Fruit fly (Drosophila melanogaster) whole organism, embryonic: ENCODE data around the gene CG7386.

Experiments used
- CG10366 ChIP-seq: fragments of 200-800 bp; sonication (Bioruptor generic); IDR thresholded peaks from 2 replicates; pipeline ENCODE4 v1.3.6; 2022; ENCODE audit warnings: missing biosample characterization, missing genetic modification characterization
- CG10959 ChIP-seq: fragments of 200-800 bp; sonication (Bioruptor generic); IDR thresholded peaks from 2 replicates; pipeline ENCODE4 v1.3.6; 2022; ENCODE audit warnings: missing biosample characterization, missing genetic modification characterization
- CG10979 ChIP-seq: fragments of 200-800 bp; sonication (Bioruptor generic); optimal IDR thresholded peaks from 2 replicates; lab custom pipeline; 2018; ENCODE audit warnings: missing biosample characterization, mild to moderate bottlenecking, missing genetic modification characterization, moderate library complexity
- CG1233 ChIP-seq: fragments of 200-800 bp; sonication (Bioruptor generic); optimal IDR thresholded peaks from 4 replicates; lab custom pipeline; 2018; ENCODE audit warnings: missing biosample characterization, mild to moderate bottlenecking, missing genetic modification characterization
- CG12391 ChIP-seq: fragments of 200-800 bp; sonication (Bioruptor generic); optimal IDR thresholded peaks from 3 replicates; lab custom pipeline; 2018; ENCODE audit warnings: missing biosample characterization, mild to moderate bottlenecking, missing genetic modification characterization, moderate library complexity
- CG12659 ChIP-seq: fragments of 200-800 bp; sonication (Bioruptor generic); optimal IDR thresholded peaks from 3 replicates; lab custom pipeline; 2017; ENCODE audit warnings: mild to moderate bottlenecking, missing biosample characterization, missing genetic modification reagents, missing genetic modification characterization
- CG12744 ChIP-seq: fragments of 200-800 bp; sonication (Bioruptor generic); optimal IDR thresholded peaks from 2 replicates; lab custom pipeline; 2016; ENCODE audit warnings: missing biosample characterization, missing genetic modification characterization
- CG13287 ChIP-seq: fragments of 200-800 bp; sonication (Bioruptor generic); IDR thresholded peaks from 2 replicates; pipeline ENCODE4 v1.3.6; 2022; ENCODE audit warnings: missing biosample characterization, missing genetic modification characterization; ENCODE audit not compliant: partially characterized antibody
- CG13775 ChIP-seq: fragments of 200-800 bp; sonication (Bioruptor generic); optimal IDR thresholded peaks from 3 replicates; lab custom pipeline; 2017; ENCODE audit warnings: missing biosample characterization, mild to moderate bottlenecking, missing genetic modification characterization
- CG14050 ChIP-seq: fragments of 200-800 bp; sonication (Bioruptor generic); IDR thresholded peaks from 3 replicates; pipeline ENCODE4 v1.3.6; 2022; ENCODE audit warnings: missing biosample characterization, missing genetic modification characterization
- CG14667 ChIP-seq: fragments of 200-800 bp; sonication (Bioruptor generic); IDR thresholded peaks from 2 replicates; pipeline ENCODE4 v1.3.6; 2022; ENCODE audit warnings: missing biosample characterization, missing genetic modification characterization
- CG14860 ChIP-seq: fragments of 200-800 bp; sonication (Bioruptor generic); IDR thresholded peaks from 3 replicates; pipeline ENCODE4 v1.3.6; 2022; ENCODE audit warnings: missing biosample characterization, missing genetic modification characterization; ENCODE audit not compliant: partially characterized antibody
- CG18619 ChIP-seq: fragments of 200-800 bp; sonication (Bioruptor generic); optimal IDR thresholded peaks from 3 replicates; lab custom pipeline; 2017; ENCODE audit warnings: missing biosample characterization, mild to moderate bottlenecking, missing genetic modification characterization
- CG2678 ChIP-seq: fragments of 200-800 bp; sonication (Bioruptor generic); optimal IDR thresholded peaks from 3 replicates; lab custom pipeline; 2019; ENCODE audit warnings: missing biosample characterization, mild to moderate bottlenecking, missing genetic modification characterization, moderate library complexity
- CG2889 ChIP-seq: fragments of 200-800 bp; sonication (Bioruptor generic); IDR thresholded peaks from 3 replicates; pipeline ENCODE4 v1.3.6; 2022; ENCODE audit warnings: missing biosample characterization, missing genetic modification characterization
- CG3847 ChIP-seq: fragments of 200-800 bp; sonication (Bioruptor generic); IDR thresholded peaks from 2 replicates; pipeline ENCODE4 v1.3.6; 2022; ENCODE audit warnings: missing biosample characterization, missing genetic modification characterization
- CG4404 ChIP-seq: fragments of 200-800 bp; sonication (Bioruptor generic); IDR thresholded peaks from 2 replicates; pipeline ENCODE4 v1.3.6; 2022; ENCODE audit warnings: missing biosample characterization, missing genetic modification characterization
- CG5245 ChIP-seq: fragments of 200-800 bp; sonication (Bioruptor generic); optimal IDR thresholded peaks from 3 replicates; lab custom pipeline; 2016; ENCODE audit warnings: missing biosample characterization, missing genetic modification characterization
- CG6175 ChIP-seq: fragments of 200-800 bp; sonication (Bioruptor generic); IDR thresholded peaks from 3 replicates; pipeline ENCODE4 v1.3.6; 2022; ENCODE audit warnings: missing biosample characterization, missing genetic modification characterization
- CG6254 ChIP-seq: fragments of 200-800 bp; sonication (Bioruptor generic); optimal IDR thresholded peaks from 3 replicates; lab custom pipeline; 2017; ENCODE audit warnings: mild to moderate bottlenecking, missing biosample characterization, missing genetic modification reagents, missing genetic modification characterization
- CG6791 ChIP-seq: fragments of 200-800 bp; sonication (Bioruptor generic); IDR thresholded peaks from 3 replicates; pipeline ENCODE4 v1.3.6; 2022; ENCODE audit warnings: missing biosample characterization, missing genetic modification characterization; ENCODE audit not compliant: partially characterized antibody
- CG6813 ChIP-seq: fragments of 200-800 bp; sonication (Bioruptor generic); optimal IDR thresholded peaks from 2 replicates; lab custom pipeline; 2017; ENCODE audit warnings: missing biosample characterization, missing genetic modification characterization, mild to moderate bottlenecking, moderate library complexity, missing genetic modification reagents
- CG6854 ChIP-seq: fragments of 200-800 bp; sonication (Bioruptor generic); optimal IDR thresholded peaks from 3 replicates; lab custom pipeline; 2017; ENCODE audit warnings: missing biosample characterization, mild to moderate bottlenecking, missing genetic modification characterization
- CG7987 ChIP-seq: fragments of 200-800 bp; sonication (Bioruptor generic); optimal IDR thresholded peaks from 2 replicates; lab custom pipeline; 2018; ENCODE audit warnings: missing biosample characterization, mild to moderate bottlenecking, missing genetic modification characterization, moderate library complexity
- CG8290 ChIP-seq, 3 experiments: fragments of 200-800 bp; sonication (Bioruptor generic); optimal IDR thresholded peaks; 2 replicates each; lab custom pipeline; 2016 to 2019; ENCODE audit warnings: missing biosample characterization in 3 of 3, missing genetic modification characterization in 3 of 3, mild to moderate bottlenecking in 2 of 3, moderate library complexity in 1 of 3
- CG8924 ChIP-seq: fragments of 200-800 bp; optimal IDR thresholded peaks from 3 replicates; lab custom pipeline; 2019; ENCODE audit warnings: missing biosample characterization, mild to moderate bottlenecking, missing genetic modification characterization, moderate library complexity
- Doc2 ChIP-seq: fragments of 200-800 bp; sonication (Bioruptor generic); IDR thresholded peaks from 2 replicates; pipeline ENCODE4 v1.3.6; 2022; ENCODE audit warnings: missing biosample characterization, missing genetic modification characterization
- Doc3 ChIP-seq: fragments of 200-800 bp; sonication (Bioruptor generic); IDR thresholded peaks from 3 replicates; pipeline ENCODE4 v1.3.6; 2022; ENCODE audit warnings: missing biosample characterization, missing genetic modification characterization; ENCODE audit not compliant: partially characterized antibody
- E2f2 ChIP-seq: fragments of 200-800 bp; sonication (Bioruptor generic); IDR thresholded peaks from 2 replicates; pipeline ENCODE4 v1.3.6; 2022; ENCODE audit warnings: missing biosample characterization, missing genetic modification characterization
- Gug ChIP-seq: fragments of 200-800 bp; sonication (Bioruptor generic); IDR thresholded peaks from 4 replicates; pipeline ENCODE4 v1.3.6; 2022; ENCODE audit warnings: missing biosample characterization, missing genetic modification characterization
- Lhr ChIP-seq: fragments of 200-800 bp; sonication (Bioruptor generic); optimal IDR thresholded peaks from 3 replicates; lab custom pipeline; 2017; ENCODE audit warnings: mild to moderate bottlenecking, missing biosample characterization, missing genetic modification reagents, missing genetic modification characterization
- Max ChIP-seq: fragments of 200-800 bp; sonication (Bioruptor generic); optimal IDR thresholded peaks from 2 replicates; lab custom pipeline; 2016; ENCODE audit warnings: missing biosample characterization, mild to moderate bottlenecking, missing genetic modification characterization
- NC2β ChIP-seq: fragments of 200-800 bp; sonication (Bioruptor generic); optimal IDR thresholded peaks from 2 replicates; lab custom pipeline; 2016; ENCODE audit warnings: missing biosample characterization, missing genetic modification characterization
- ara ChIP-seq: fragments of 200-800 bp; sonication (Bioruptor generic); IDR thresholded peaks from 2 replicates; pipeline ENCODE4 v1.3.6; 2022; ENCODE audit warnings: missing biosample characterization, missing genetic modification characterization
- bbx ChIP-seq: fragments of 200-800 bp; sonication (Bioruptor generic); IDR thresholded peaks from 2 replicates; pipeline ENCODE4 v1.3.6; 2022; ENCODE audit warnings: missing biosample characterization, missing genetic modification characterization; ENCODE audit not compliant: partially characterized antibody
- btn ChIP-seq: fragments of 200-800 bp; sonication (Bioruptor generic); optimal IDR thresholded peaks from 2 replicates; lab custom pipeline; 2016; ENCODE audit warnings: missing biosample characterization, missing genetic modification characterization
- chn ChIP-seq: fragments of 200-800 bp; sonication (Bioruptor generic); optimal IDR thresholded peaks from 2 replicates; lab custom pipeline; 2016; ENCODE audit warnings: missing biosample characterization, missing genetic modification characterization
- ems ChIP-seq: fragments of 200-800 bp; sonication (Bioruptor generic); optimal IDR thresholded peaks from 3 replicates; lab custom pipeline; 2016; ENCODE audit warnings: missing biosample characterization, missing genetic modification characterization
- gcm ChIP-seq: fragments of 200-800 bp; sonication (Bioruptor generic); optimal IDR thresholded peaks from 2 replicates; lab custom pipeline; 2019; ENCODE audit warnings: missing biosample characterization, mild to moderate bottlenecking, missing genetic modification characterization, moderate library complexity
- hb ChIP-seq: fragments of 200-800 bp; sonication (Bioruptor generic); IDR thresholded peaks from 3 replicates; pipeline ENCODE4 v1.3.6; 2022; ENCODE audit warnings: missing biosample characterization, missing genetic modification characterization; ENCODE audit not compliant: partially characterized antibody
- lab ChIP-seq: fragments of 200-800 bp; sonication (Bioruptor generic); optimal IDR thresholded peaks from 3 replicates; lab custom pipeline; 2017; ENCODE audit warnings: missing biosample characterization, missing genetic modification characterization, mild to moderate bottlenecking, moderate library complexity, missing genetic modification reagents
- mld ChIP-seq: fragments of 200-800 bp; sonication (Bioruptor generic); IDR thresholded peaks from 3 replicates; pipeline ENCODE4 v1.3.6; 2022; ENCODE audit warnings: missing biosample characterization, missing genetic modification characterization; ENCODE audit not compliant: partially characterized antibody
- phol ChIP-seq: fragments of 200-800 bp; sonication (Bioruptor generic); optimal IDR thresholded peaks from 3 replicates; lab custom pipeline; 2018; ENCODE audit warnings: missing biosample characterization, mild to moderate bottlenecking, missing genetic modification characterization, moderate library complexity
- rib ChIP-seq: fragments of 200-800 bp; sonication (Bioruptor generic); IDR thresholded peaks from 2 replicates; pipeline ENCODE4 v1.3.6; 2022; ENCODE audit warnings: missing biosample characterization, missing genetic modification characterization
- ro ChIP-seq: fragments of 200-800 bp; sonication (Bioruptor generic); IDR thresholded peaks from 2 replicates; pipeline ENCODE4 v1.3.6; 2022; ENCODE audit warnings: missing biosample characterization, missing genetic modification characterization
- schlank ChIP-seq: fragments of 200-800 bp; sonication (Bioruptor generic); optimal IDR thresholded peaks from 2 replicates; lab custom pipeline; 2018; ENCODE audit warnings: missing biosample characterization, mild to moderate bottlenecking, missing genetic modification characterization
- tgo ChIP-seq: fragments of 200-800 bp; sonication (Bioruptor generic); IDR thresholded peaks from 3 replicates; pipeline ENCODE4 v1.3.6; 2022; ENCODE audit warnings: missing biosample characterization, missing genetic modification characterization
- ttk ChIP-seq: fragments of 200-800 bp; sonication (Bioruptor generic); IDR thresholded peaks from 2 replicates; pipeline ENCODE4 v2.1.2; 2022; ENCODE audit warnings: missing biosample characterization, missing genetic modification characterization
- yki ChIP-seq: fragments of >200 bp; optimal IDR thresholded peaks from 3 replicates; lab custom pipeline; 2018

The CG7386 gene

DNA sequence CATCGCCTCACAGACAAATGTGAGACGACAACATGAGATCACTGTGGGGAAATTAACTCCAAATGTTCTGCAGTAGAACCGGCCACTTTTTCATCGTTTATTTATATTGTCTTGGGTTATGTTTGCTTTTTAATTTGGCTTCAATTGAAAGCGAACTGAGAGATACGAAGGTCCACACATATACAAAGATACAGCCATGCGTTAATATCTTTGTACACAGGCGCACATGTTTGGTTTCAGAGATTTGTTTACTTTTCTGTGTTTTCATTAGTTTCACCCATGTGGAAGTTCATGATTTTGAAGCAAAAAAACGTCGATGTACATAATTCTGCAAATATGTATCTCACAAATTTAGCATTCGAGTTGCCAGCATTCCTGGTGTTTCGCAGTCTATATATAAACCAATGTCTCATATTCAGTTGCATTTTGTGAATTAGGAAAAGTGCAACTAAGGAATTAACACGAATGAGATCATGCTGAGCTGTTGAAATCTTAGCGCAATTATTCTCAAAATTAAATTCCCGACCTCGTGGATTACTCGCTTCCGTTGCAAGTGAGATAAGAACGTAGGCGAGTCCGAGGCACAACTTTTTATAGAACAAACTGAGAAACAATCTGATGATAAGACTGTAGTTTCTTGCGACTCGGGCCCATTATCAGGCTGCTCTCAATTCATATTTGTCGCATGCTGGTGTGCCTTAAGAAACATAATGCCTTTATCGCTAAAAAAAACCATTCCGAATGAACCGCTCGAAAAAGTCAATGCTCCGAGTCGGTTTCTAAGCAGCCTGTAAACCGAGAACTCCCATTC, 26.6 kb downstream of the CG7386 start (continued):
- TF ChIP-seq rib (GFP tag; lab: Robert Waterston, UW): no peak
- TF ChIP-seq ttk (GFP tag; lab: Robert Waterston, UW): no peak
- no peak for TF ChIP-seq CG12659 (GFP tag; lab: Kevin White, UChicago)
- TF ChIP-seq CG2889: no peak
- no peak for TF ChIP-seq CG14050
- no peak for TF ChIP-seq Gug
- TF ChIP-seq schlank (tag; lab: Kevin White, UChicago): peak; percentile 28
- TF ChIP-seq mld (GFP tag; lab: Robert Waterston, UW): no peak
- no peak; the same call in 1 of the 2 replicates for TF ChIP-seq E2f2
- TF ChIP-seq CG8290 (GFP tag; optimal IDR thresholded peaks at IDR 0.05; lab: Kevin White, UChicago): no peak
- TF ChIP-seq CG8290 (tag; optimal IDR thresholded peaks at IDR 0.05; lab: Kevin White, UChicago): peak in 1 of 2 experiments; percentile 4
- TF ChIP-seq CG14667: no peak
- TF ChIP-seq ems (GFP tag; lab: Kevin White, UChicago): no peak
- TF ChIP-seq CG14860 (GFP tag; lab: Robert Waterston, UW): no peak
- TF ChIP-seq chn (GFP tag; lab: Kevin White, UChicago): no peak
- no peak for TF ChIP-seq CG6854 (GFP tag; lab: Kevin White, UChicago)
- no peak for TF ChIP-seq CG6791
- TF ChIP-seq CG6175 (GFP tag; lab: Robert Waterston, UW): peak; percentile 56; the same call in 2 of the 3 replicates
- TF ChIP-seq CG6254 (GFP tag; lab: Kevin White, UChicago): peak; percentile 25
- no peak for TF ChIP-seq hb (GFP tag; lab: Robert Waterston, UW)
- peak; percentile 81 for TF ChIP-seq CG7987 (GFP tag; lab: Kevin White, UChicago)
- TF ChIP-seq Doc3 (GFP tag; lab: Robert Waterston, UW): no peak
- no peak for TF ChIP-seq yki (lab: Kevin White, UChicago)
- TF ChIP-seq phol (tag; lab: Kevin White, UChicago): no peak
- no peak for TF ChIP-seq Lhr (GFP tag; lab: Kevin White, UChicago)
- no peak for TF ChIP-seq CG10366
- no peak for TF ChIP-seq CG12744
- TF ChIP-seq btn (GFP tag; lab: Kevin White, UChicago): no peak
- no peak for TF ChIP-seq bbx
- TF ChIP-seq CG4404 (GFP tag; lab: Robert Waterston, UW): no peak
- no peak for TF ChIP-seq CG5245 (GFP tag; lab: Kevin White, UChicago)
- TF ChIP-seq CG13775 (GFP tag; lab: Kevin White, UChicago): no peak
- peak; percentile 65 for TF ChIP-seq CG8924 (tag; lab: Kevin White, UChicago)
- TF ChIP-seq gcm (GFP tag; lab: Kevin White, UChicago): no peak
- TF ChIP-seq CG18619 (GFP tag; lab: Kevin White, UChicago): peak; percentile 42
- no peak for TF ChIP-seq Doc2
- no peak for TF ChIP-seq lab (GFP tag; lab: Kevin White, UChicago)
- no peak for TF ChIP-seq CG13287 (GFP tag; lab: Robert Waterston, UW)
- peak; percentile 80 for TF ChIP-seq CG6813 (GFP tag; lab: Kevin White, UChicago)
- no peak for TF ChIP-seq ara (GFP tag; lab: Robert Waterston, UW)
- TF ChIP-seq CG1233: peak; percentile 77
- peak; percentile 27 for TF ChIP-seq CG10979 (tag; lab: Kevin White, UChicago)
- no peak for TF ChIP-seq CG10959 (GFP tag; lab: Robert Waterston, UW)
- TF ChIP-seq CG2678 (tag; lab: Kevin White, UChicago): no peak
- TF ChIP-seq ro (GFP tag; lab: Robert Waterston, UW): no peak
- peak; percentile 23 for TF ChIP-seq Max (GFP tag; lab: Kevin White, UChicago)
- TF ChIP-seq CG3847: no peak
- peak; percentile 14 for TF ChIP-seq CG12391 (tag; lab: Kevin White, UChicago)
- no peak for TF ChIP-seq tgo (GFP tag; lab: Robert Waterston, UW)
- no peak for TF ChIP-seq NC2β
